Fruit fly (Drosophila melanogaster) Kc167 (cell line): ENCODE results near the gene btsz.

ENCODE experiments used
- Myc ChIP-seq: fragments of >200 bp; optimal IDR thresholded peaks from 2 replicates; lab custom pipeline; 2017; ENCODE audit warnings: missing external identifiers
- Sin3A ChIP-seq: fragments of >200 bp; optimal IDR thresholded peaks from 2 replicates; lab custom pipeline; 2018; ENCODE audit warnings: missing external identifiers
- insv ChIP-seq: fragments of >200 bp; optimal IDR thresholded peaks from 3 replicates; lab custom pipeline; 2018; ENCODE audit warnings: missing external identifiers

DNA sequence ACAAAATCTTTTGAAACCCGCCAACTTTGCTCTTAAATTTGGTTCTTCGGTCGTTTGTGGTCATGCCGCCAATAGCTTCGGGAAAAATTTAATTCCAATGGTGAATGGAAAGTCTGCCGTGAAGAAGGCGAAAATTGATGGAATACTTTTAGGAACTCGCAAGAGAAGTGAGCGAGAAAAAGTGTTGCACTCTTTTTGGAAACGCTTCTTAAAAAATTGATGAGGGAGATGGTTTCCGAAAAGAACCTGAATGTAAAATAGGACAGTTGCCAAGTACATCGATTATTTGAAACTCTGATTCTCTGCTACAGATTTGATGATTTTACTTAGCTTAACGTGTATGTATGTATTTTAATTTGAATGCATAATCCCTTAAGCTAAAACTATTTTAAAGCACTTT, 52.3 kb downstream of the btsz start:
- TF ChIP-seq Myc (lab: Kevin White, UChicago), result no peak
- TF ChIP-seq Sin3A (lab: Kevin White, UChicago), result no peak
- no peak for TF ChIP-seq insv (lab: Kevin White, UChicago)
